Fruit fly (Drosophila melanogaster) whole organism, embryonic: ENCODE measurements around the gene msopa.

Experiments
- CG16779 ChIP-seq: fragments of 200-800 bp; sonication (Bioruptor generic); IDR thresholded peaks from 2 replicates; pipeline ENCODE4 v1.3.6; 2022; ENCODE audit warnings: missing biosample characterization, missing genetic modification characterization
- CG17912 ChIP-seq: fragments of 200-800 bp; sonication (Bioruptor generic); optimal IDR thresholded peaks from 2 replicates; lab custom pipeline; 2018; ENCODE audit warnings: missing biosample characterization, mild to moderate bottlenecking, missing genetic modification characterization
- Opbp ChIP-seq: fragments of 200-800 bp; sonication (Bioruptor generic); IDR thresholded peaks from 3 replicates; pipeline ENCODE4 v1.3.6; 2022; ENCODE audit warnings: missing biosample characterization, missing genetic modification characterization; ENCODE audit not compliant: partially characterized antibody
- crc ChIP-seq: fragments of 200-800 bp; sonication (Bioruptor generic); optimal IDR thresholded peaks from 2 replicates; lab custom pipeline; 2016; ENCODE audit warnings: missing biosample characterization, missing genetic modification characterization
- h ChIP-seq: fragments of >200 bp; optimal IDR thresholded peaks from 2 replicates; lab custom pipeline; 2017
- ham ChIP-seq: fragments of 200-800 bp; sonication (Bioruptor generic); IDR thresholded peaks from 2 replicates; pipeline ENCODE4 v1.3.6; 2022; ENCODE audit warnings: missing biosample characterization, missing genetic modification characterization

- TF ChIP-seq ham (GFP tag; lab: Robert Waterston, UW) (no peak), h (no peak), Opbp (no peak), CG17912 (GFP tag; lab: Kevin White, UChicago) (no peak), crc (no peak), CG16779 (GFP tag; lab: Robert Waterston, UW) (no peak)
Observed at dm6 chr3L:22094308-22094866, 11.9 kb downstream of the msopa start.
